Fruit fly (Drosophila melanogaster) whole organism, larva: ENCODE measurements around the gene Jon99Cii.

Experiments used
- noc ChIP-seq: fragments of 200-800 bp; sonication (Bioruptor generic); optimal IDR thresholded peaks from 3 replicates; lab custom pipeline; 2019; ENCODE audit warnings: missing biosample characterization, mild to moderate bottlenecking, missing genetic modification characterization, moderate library complexity

The Jon99Cii gene

DNA sequence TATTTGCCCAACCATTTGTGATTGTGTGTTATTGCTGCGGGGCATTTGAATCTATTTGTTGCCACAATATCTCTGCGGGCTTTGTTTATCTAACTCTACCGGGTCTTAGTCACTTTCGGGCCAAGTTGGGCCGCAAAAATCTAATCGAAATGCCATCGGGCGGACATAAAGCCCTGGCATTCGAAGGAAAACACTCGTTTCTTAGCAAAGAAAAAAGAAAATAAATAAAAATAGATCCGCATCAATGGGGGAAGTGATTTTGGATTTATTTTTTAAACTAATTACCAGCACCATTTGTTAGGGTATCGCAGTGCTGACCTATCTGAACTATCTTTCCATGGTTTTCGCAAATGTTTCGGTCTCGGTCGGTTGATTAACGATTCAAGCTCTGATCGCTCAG is 25.8 kb downstream of the Jon99Cii start:
- TF ChIP-seq noc = peak; percentile 50

DNA sequence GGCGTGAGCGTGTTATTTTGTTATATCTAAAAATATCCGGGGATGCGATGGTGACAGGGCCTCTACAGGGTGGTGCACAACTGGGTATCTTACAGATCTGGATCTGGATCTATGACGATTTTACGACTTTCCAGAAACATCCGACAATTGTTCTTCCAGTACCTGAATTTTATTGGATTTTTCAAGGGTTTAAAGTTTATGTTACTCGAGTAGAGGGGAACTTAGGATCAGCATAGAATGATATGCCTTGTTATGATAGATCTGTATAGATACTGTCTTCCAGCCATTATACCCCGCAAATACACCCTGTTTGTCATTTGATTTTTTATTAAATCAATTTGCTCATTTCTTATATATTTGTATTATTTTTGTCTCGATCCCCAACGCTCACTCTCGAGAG is 30.0 kb downstream of the Jon99Cii start:
- peak; percentile 67 for TF ChIP-seq noc

DNA sequence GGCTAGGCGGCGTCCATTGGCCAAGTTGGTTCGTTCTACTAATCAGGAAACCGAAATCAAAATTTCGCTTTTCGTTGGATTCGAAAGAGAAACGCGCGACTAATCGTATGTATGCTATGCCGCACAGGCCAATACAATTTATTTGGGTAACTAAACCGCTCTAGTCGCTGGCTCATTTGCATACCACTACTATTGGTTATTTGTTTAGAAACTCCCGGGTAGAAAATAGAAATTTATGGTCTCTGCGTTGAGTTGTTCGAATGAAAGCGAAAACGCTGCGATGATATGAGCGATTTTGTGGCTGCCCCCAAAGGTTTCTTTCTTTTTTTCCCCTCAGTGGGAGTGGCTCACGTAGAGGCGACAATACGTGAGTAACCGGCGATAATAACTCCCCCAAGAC is 31.4 kb downstream of the Jon99Cii start:
- TF ChIP-seq noc = no peak

DNA sequence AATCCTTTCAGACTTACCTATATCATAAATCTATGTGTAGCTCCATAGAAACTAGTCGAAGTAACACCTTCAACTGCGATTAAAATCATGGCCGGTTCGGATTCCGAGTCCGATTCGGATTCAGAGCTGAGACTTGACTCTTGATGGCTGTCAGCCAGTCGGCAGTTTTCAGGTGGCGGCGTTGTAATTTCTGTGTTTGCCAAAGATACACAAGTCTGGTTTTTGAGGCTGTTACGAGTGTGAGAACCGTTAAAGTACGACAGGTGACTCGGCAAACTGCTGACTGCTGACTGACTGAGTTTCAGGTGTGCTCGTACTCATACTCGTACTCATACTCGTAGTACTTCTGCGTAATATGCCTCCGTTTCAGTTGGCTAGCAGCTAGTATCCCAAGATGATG is 33.2 kb downstream of the Jon99Cii start:
- no peak for TF ChIP-seq noc

DNA sequence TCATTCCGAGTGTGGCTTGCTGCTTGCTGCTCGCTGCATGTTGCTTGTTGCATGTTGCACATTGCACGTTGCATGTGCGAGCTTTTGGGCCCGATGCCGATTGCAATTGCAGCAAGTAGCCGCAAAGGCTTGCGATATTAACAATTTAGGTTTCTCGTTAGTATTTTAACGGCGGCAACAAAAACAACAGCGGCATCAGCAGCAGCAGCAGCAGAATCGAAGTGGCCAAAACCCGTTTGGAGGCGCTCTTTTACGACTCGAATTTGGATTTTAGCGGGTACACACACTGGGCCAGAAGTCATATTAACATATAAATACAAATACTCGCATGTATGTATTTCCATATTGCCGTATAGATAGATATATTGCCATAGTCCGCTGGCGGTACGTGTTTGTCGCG is 44.1 kb downstream of the Jon99Cii start:
- TF ChIP-seq noc = no peak

DNA sequence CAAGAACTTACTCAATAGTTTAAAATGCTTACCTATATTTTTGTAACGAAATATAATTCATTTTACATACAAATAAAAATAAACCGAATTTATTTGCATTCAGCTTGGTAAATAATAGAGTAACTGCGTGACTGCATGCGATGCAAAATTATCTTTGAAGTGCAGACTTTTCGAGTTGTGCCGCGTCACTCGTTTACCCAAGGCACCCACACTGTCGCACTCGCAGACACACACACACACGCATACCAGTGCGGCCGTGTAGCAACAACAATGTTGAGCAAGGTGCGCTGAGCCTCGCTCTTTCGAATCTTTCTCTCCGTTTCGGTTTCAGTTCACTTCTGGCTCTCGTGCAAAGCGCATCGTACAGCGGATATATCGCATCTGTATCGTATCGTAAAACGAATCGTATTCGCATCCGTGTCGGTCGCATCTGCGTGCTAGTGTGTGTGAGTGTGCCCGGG is 47.7 kb downstream of the Jon99Cii start, which contains the start of gene CG31038:
Gene CG31038 (plus strand): TSS at position 327 of the 461 bp plus-strand sequence.
- TF ChIP-seq noc = no peak

DNA sequence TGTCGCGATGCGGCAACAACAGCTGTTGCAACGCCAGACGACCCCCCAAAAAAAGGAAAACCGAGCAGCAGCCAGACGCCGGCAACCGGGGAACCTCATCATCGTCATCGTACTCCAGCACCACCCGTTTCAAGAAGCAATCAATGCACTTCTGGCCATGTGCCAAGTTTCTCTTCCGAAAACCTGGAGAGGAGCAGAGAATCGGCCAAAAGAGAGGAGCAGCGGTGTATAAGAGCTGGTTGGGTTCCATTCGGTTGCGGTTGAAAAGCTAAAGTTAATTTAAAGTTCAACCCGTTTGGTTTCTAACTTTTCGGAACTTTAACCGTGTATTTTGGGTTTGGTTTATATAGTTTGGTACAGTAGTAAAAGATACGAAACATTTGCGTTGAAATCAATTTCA is 48.2 kb downstream of the Jon99Cii start:
- TF ChIP-seq noc = no peak

DNA sequence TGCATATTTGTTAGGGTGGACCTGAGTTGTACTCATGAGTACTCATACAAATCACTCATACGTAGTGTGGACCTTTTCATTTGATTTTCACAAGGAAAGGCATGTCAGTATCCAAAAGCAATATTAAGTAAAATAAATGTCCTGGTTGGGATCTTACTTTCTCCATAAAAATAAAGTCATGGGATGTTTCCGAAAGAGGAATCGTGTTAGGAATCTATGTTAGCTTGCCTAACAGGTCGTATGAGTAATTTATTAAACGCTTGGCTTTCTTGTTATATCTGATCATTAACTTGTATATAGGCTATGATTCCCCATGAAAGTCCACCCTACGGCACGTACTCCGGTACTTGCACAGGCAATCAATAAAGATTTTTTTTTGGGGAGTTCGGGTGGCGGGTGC is 48.6 kb downstream of the Jon99Cii start:
- no peak for TF ChIP-seq noc
